In genomic region chr3L:14272109-14273070, dm6 we compare ENCODE assay signal across 1 fruit fly cellular context.
TF ChIP-seq lines count a peak whose summit lies in the region.

No protein-coding gene starts in this region.

TF ChIP-seq in whole organism, embryonic, 481 proteins besides CTCF, POLR2A, EP300 and RAD21 (continued from another document and continues in another):
- TF ChIP-seq C15 (GFP tag; IDR thresholded peaks at IDR 0.05; lab: Robert Waterston, UW): no peak
- peak; percentile 54 for TF ChIP-seq CG6765 (GFP tag; optimal IDR thresholded peaks at IDR 0.05; lab: Kevin White, UChicago)
- peak; percentile 71 for TF ChIP-seq CG14667 (GFP tag; IDR thresholded peaks at IDR 0.05; lab: Robert Waterston, UW)
- TF ChIP-seq Ptx1 (GFP tag; IDR thresholded peaks at IDR 0.05; lab: Robert Waterston, UW): peak; percentile 85
- peak; percentile 73 for TF ChIP-seq sqz (GFP tag; optimal IDR thresholded peaks at IDR 0.05; lab: Kevin White, UChicago)
- 0 out of 2 replicates have a peak, but pooled peaks have one; percentile 26 for TF ChIP-seq ham (GFP tag; IDR thresholded peaks at IDR 0.05; lab: Robert Waterston, UW)
- peak; percentile 66 for TF ChIP-seq zf30C (GFP tag; optimal IDR thresholded peaks at IDR 0.05; lab: Kevin White, UChicago)
- TF ChIP-seq Mrtf (GFP tag; IDR thresholded peaks at IDR 0.05; lab: Robert Waterston, UW): peak; percentile 76; the same call in 1 of the 3 replicates
- TF ChIP-seq zen (tag; optimal IDR thresholded peaks at IDR 0.05; lab: Kevin White, UChicago): peak; percentile 48
- peak; percentile 25 for TF ChIP-seq CG34376 (GFP tag; optimal IDR thresholded peaks at IDR 0.05; lab: Kevin White, UChicago)
- TF ChIP-seq CG10959 (GFP tag; IDR thresholded peaks at IDR 0.05; lab: Robert Waterston, UW): peak; percentile 57; the same call in 1 of the 2 replicates
- no peak for TF ChIP-seq Atf3 (GFP tag; optimal IDR thresholded peaks at IDR 0.05; lab: Kevin White, UChicago)
- peak; percentile 90 for TF ChIP-seq CG1529 (GFP tag; optimal IDR thresholded peaks at IDR 0.05; lab: Kevin White, UChicago)
- no peak for TF ChIP-seq sim (GFP tag; IDR thresholded peaks at IDR 0.05; lab: Robert Waterston, UW)
- no peak for TF ChIP-seq Hey (tag; optimal IDR thresholded peaks at IDR 0.05; lab: Kevin White, UChicago)
- peak; percentile 93 for TF ChIP-seq CG3163 (GFP tag; optimal IDR thresholded peaks at IDR 0.05; lab: Kevin White, UChicago)
- peak; percentile 48; the same call in 1 of the 2 replicates for TF ChIP-seq al (GFP tag; IDR thresholded peaks at IDR 0.05; lab: Robert Waterston, UW)
- TF ChIP-seq bbx (GFP tag; IDR thresholded peaks at IDR 0.05; lab: Robert Waterston, UW; ENCODE audit: partially characterized antibody): no peak
- no peak for TF ChIP-seq Gsc (GFP tag; IDR thresholded peaks at IDR 0.05; lab: Robert Waterston, UW)
- no peak for TF ChIP-seq mam (GFP tag; optimal IDR thresholded peaks at IDR 0.05; lab: Kevin White, UChicago)
- peak; percentile 82 for TF ChIP-seq fd3F (GFP tag; optimal IDR thresholded peaks at IDR 0.05; lab: Kevin White, UChicago)
- TF ChIP-seq CG5953 (GFP tag; IDR thresholded peaks at IDR 0.05; lab: Robert Waterston, UW): no peak
- TF ChIP-seq jing (GFP tag; optimal IDR thresholded peaks at IDR 0.05; lab: Kevin White, UChicago): peak; percentile 70
- no peak for TF ChIP-seq CG8478 (optimal IDR thresholded peaks at IDR 0.05; lab: Kevin White, UChicago)
- TF ChIP-seq gro (GFP tag; optimal IDR thresholded peaks at IDR 0.05; lab: Kevin White, UChicago): no peak
- no peak for TF ChIP-seq Scr (GFP tag; IDR thresholded peaks at IDR 0.05; lab: Robert Waterston, UW; ENCODE audit: partially characterized antibody)
- peak; percentile 75; the same call in 2 of the 3 replicates for TF ChIP-seq CG11093 (GFP tag; IDR thresholded peaks at IDR 0.05; lab: Robert Waterston, UW)
- TF ChIP-seq CG14014 (GFP tag; IDR thresholded peaks at IDR 0.05; lab: Robert Waterston, UW): peak; percentile 58; the same call in 1 of the 2 replicates
- no peak; the same call in 1 of the 2 replicates for TF ChIP-seq ssp (GFP tag; IDR thresholded peaks at IDR 0.05; lab: Robert Waterston, UW)
- TF ChIP-seq CG3407 (GFP tag; optimal IDR thresholded peaks at IDR 0.05; lab: Kevin White, UChicago): peak; percentile 87
- TF ChIP-seq tup (GFP tag; optimal IDR thresholded peaks at IDR 0.05; lab: Kevin White, UChicago): no peak
- TF ChIP-seq Atf-2 (GFP tag; optimal IDR thresholded peaks at IDR 0.05; lab: Kevin White, UChicago): no peak
- no peak for TF ChIP-seq CG16813 (GFP tag; IDR thresholded peaks at IDR 0.05; lab: Robert Waterston, UW; ENCODE audit: partially characterized antibody)
- peak; percentile 93 for TF ChIP-seq Hr3 (GFP tag; optimal IDR thresholded peaks at IDR 0.05; lab: Kevin White, UChicago)
- peak; percentile 66 for TF ChIP-seq seq (GFP tag; IDR thresholded peaks at IDR 0.05; lab: Robert Waterston, UW)
- TF ChIP-seq CG7987 (GFP tag; optimal IDR thresholded peaks at IDR 0.05; lab: Kevin White, UChicago): peak; percentile 18
- peak; percentile 97 for TF ChIP-seq gem (tag; optimal IDR thresholded peaks at IDR 0.05; lab: Kevin White, UChicago)
- no peak for TF ChIP-seq CG33213 (GFP tag; optimal IDR thresholded peaks at IDR 0.05; lab: Kevin White, UChicago)
- TF ChIP-seq Mes4 (GFP tag; optimal IDR thresholded peaks at IDR 0.05; lab: Kevin White, UChicago): peak; percentile 20
- peak; percentile 44 for TF ChIP-seq bab2 (GFP tag; optimal IDR thresholded peaks at IDR 0.05; lab: Kevin White, UChicago)
- TF ChIP-seq CG3281 (GFP tag; optimal IDR thresholded peaks at IDR 0.05; lab: Kevin White, UChicago): peak; percentile 89
- TF ChIP-seq Neu2 (GFP tag; optimal IDR thresholded peaks at IDR 0.05; lab: Kevin White, UChicago; ENCODE audit: borderline replicate concordance): no peak
- peak; percentile 65 for TF ChIP-seq CG18011 (GFP tag; optimal IDR thresholded peaks at IDR 0.05; lab: Kevin White, UChicago)
- TF ChIP-seq bigmax (GFP tag; optimal IDR thresholded peaks at IDR 0.05; lab: Kevin White, UChicago): no peak
- peak; percentile 93 for TF ChIP-seq CG18619 (GFP tag; optimal IDR thresholded peaks at IDR 0.05; lab: Kevin White, UChicago)
- TF ChIP-seq Lpt (GFP tag; optimal IDR thresholded peaks at IDR 0.05; lab: Kevin White, UChicago): no peak
- TF ChIP-seq CG12104 (GFP tag; optimal IDR thresholded peaks at IDR 0.05; lab: Kevin White, UChicago): peak; percentile 69
- TF ChIP-seq org-1 (GFP tag; optimal IDR thresholded peaks at IDR 0.05; lab: Kevin White, UChicago): peak; percentile 89
- peak; percentile 73 for TF ChIP-seq sob (GFP tag; IDR thresholded peaks at IDR 0.05; lab: Robert Waterston, UW)
- TF ChIP-seq yki (optimal IDR thresholded peaks at IDR 0.05; lab: Kevin White, UChicago): peak; percentile 23
- no peak for TF ChIP-seq toy (GFP tag; IDR thresholded peaks at IDR 0.05; lab: Robert Waterston, UW)
- peak; percentile 93 for TF ChIP-seq CG30403 (GFP tag; optimal IDR thresholded peaks at IDR 0.05; lab: Kevin White, UChicago)
- TF ChIP-seq CG12769 (tag; optimal IDR thresholded peaks at IDR 0.05; lab: Kevin White, UChicago): no peak
- no peak for TF ChIP-seq jigr1 (GFP tag; IDR thresholded peaks at IDR 0.05; lab: Robert Waterston, UW)
- peak; percentile 84 for TF ChIP-seq Nf-YB (GFP tag; optimal IDR thresholded peaks at IDR 0.05; lab: Kevin White, UChicago)
- peak; percentile 95 for TF ChIP-seq CG7839 (tag; optimal IDR thresholded peaks at IDR 0.05; lab: Kevin White, UChicago)
- no peak for TF ChIP-seq her (GFP tag; optimal IDR thresholded peaks at IDR 0.05; lab: Kevin White, UChicago)
- TF ChIP-seq GATAe (GFP tag; conservative IDR thresholded peaks at IDR 0.05; lab: Robert Waterston, UW): 0 out of 2 replicates have a peak, but pooled peaks have one; percentile 17
- TF ChIP-seq CG10565 (GFP tag; optimal IDR thresholded peaks at IDR 0.05; lab: Kevin White, UChicago): peak; percentile 44
- peak; percentile 74 for TF ChIP-seq CG18764 (GFP tag; optimal IDR thresholded peaks at IDR 0.05; lab: Kevin White, UChicago)
- no peak for TF ChIP-seq Stat92E (GFP tag; optimal IDR thresholded peaks at IDR 0.05; lab: Kevin White, UChicago)
- TF ChIP-seq CG33557 (GFP tag; optimal IDR thresholded peaks at IDR 0.05; lab: Kevin White, UChicago): peak; percentile 96
- TF ChIP-seq CG18599 (GFP tag; optimal IDR thresholded peaks at IDR 0.05; lab: Kevin White, UChicago): peak; percentile 87
- no peak for TF ChIP-seq CG14965 (GFP tag; optimal IDR thresholded peaks at IDR 0.05; lab: Kevin White, UChicago; ENCODE audit: borderline replicate concordance)
- peak; percentile 56; the same call in 1 of the 2 replicates for TF ChIP-seq E2f2 (GFP tag; IDR thresholded peaks at IDR 0.05; lab: Robert Waterston, UW)
- TF ChIP-seq Fer2 (tag; optimal IDR thresholded peaks at IDR 0.05; lab: Kevin White, UChicago): peak; percentile 30
- peak; percentile 77 for TF ChIP-seq CG8290 (GFP tag; optimal IDR thresholded peaks at IDR 0.05; lab: Kevin White, UChicago)
- TF ChIP-seq CG8290 (tag; optimal IDR thresholded peaks at IDR 0.05; lab: Kevin White, UChicago): peak in 1 of 2 experiments; percentile 13
- TF ChIP-seq ro (GFP tag; IDR thresholded peaks at IDR 0.05; lab: Robert Waterston, UW): no peak; the same call in 1 of the 2 replicates
- TF ChIP-seq salm (tag; optimal IDR thresholded peaks at IDR 0.05; lab: Kevin White, UChicago): peak; percentile 90
- TF ChIP-seq CG4282 (GFP tag; optimal IDR thresholded peaks at IDR 0.05; lab: Kevin White, UChicago): no peak
- TF ChIP-seq Kr (GFP tag; optimal IDR thresholded peaks at IDR 0.05; lab: Kevin White, UChicago): peak; percentile 64
- TF ChIP-seq CG2678 (tag; optimal IDR thresholded peaks at IDR 0.05; lab: Kevin White, UChicago): peak; percentile 79
- TF ChIP-seq CG13894 (tag; optimal IDR thresholded peaks at IDR 0.05; lab: Kevin White, UChicago): peak; percentile 2
- TF ChIP-seq corto (GFP tag; optimal IDR thresholded peaks at IDR 0.05; lab: Kevin White, UChicago): peak; percentile 81
- TF ChIP-seq hkb (optimal IDR thresholded peaks at IDR 0.05; lab: Kevin White, UChicago): no peak
- TF ChIP-seq hkb (GFP tag; IDR thresholded peaks at IDR 0.05; lab: Robert Waterston, UW): peak; percentile 82
- TF ChIP-seq wek (GFP tag; optimal IDR thresholded peaks at IDR 0.05; lab: Kevin White, UChicago): no peak
- TF ChIP-seq stwl (tag; optimal IDR thresholded peaks at IDR 0.05; lab: Kevin White, UChicago): no peak
- TF ChIP-seq CG31224 (GFP tag; IDR thresholded peaks at IDR 0.05; lab: Robert Waterston, UW): peak; percentile 68
- peak; percentile 94 for TF ChIP-seq CG12391 (tag; optimal IDR thresholded peaks at IDR 0.05; lab: Kevin White, UChicago)
- TF ChIP-seq trh (GFP tag; optimal IDR thresholded peaks at IDR 0.05; lab: Kevin White, UChicago): peak; percentile 80
- no peak for TF ChIP-seq CG7928 (GFP tag; optimal IDR thresholded peaks at IDR 0.05; lab: Kevin White, UChicago)
- peak; percentile 87 for TF ChIP-seq run (tag; optimal IDR thresholded peaks at IDR 0.05; lab: Kevin White, UChicago)
- TF ChIP-seq CG3838 (GFP tag; optimal IDR thresholded peaks at IDR 0.05; lab: Kevin White, UChicago): no peak
- no peak for TF ChIP-seq CG17912 (GFP tag; optimal IDR thresholded peaks at IDR 0.05; lab: Kevin White, UChicago)
- no peak for TF ChIP-seq pfk (GFP tag; optimal IDR thresholded peaks at IDR 0.05; lab: Kevin White, UChicago)
- peak; percentile 40; the same call in 1 of the 3 replicates for TF ChIP-seq HLH4C (GFP tag; IDR thresholded peaks at IDR 0.05; lab: Robert Waterston, UW; ENCODE audit: partially characterized antibody)
- peak; percentile 79 for TF ChIP-seq CG12155 (GFP tag; optimal IDR thresholded peaks at IDR 0.05; lab: Kevin White, UChicago)
- peak; percentile 77 for TF ChIP-seq CG8281 (tag; optimal IDR thresholded peaks at IDR 0.05; lab: Kevin White, UChicago)
- TF ChIP-seq lilli (GFP tag; optimal IDR thresholded peaks at IDR 0.05; lab: Kevin White, UChicago): peak; percentile 59
- no peak for TF ChIP-seq maf-S (GFP tag; optimal IDR thresholded peaks at IDR 0.05; lab: Kevin White, UChicago)
- no peak for TF ChIP-seq knrl (GFP tag; IDR thresholded peaks at IDR 0.05; lab: Robert Waterston, UW; ENCODE audit: partially characterized antibody)
- TF ChIP-seq jumu (GFP tag; optimal IDR thresholded peaks at IDR 0.05; lab: Kevin White, UChicago): no peak
- TF ChIP-seq prd (optimal IDR thresholded peaks at IDR 0.05; lab: Kevin White, UChicago): no peak
- TF ChIP-seq prd (GFP tag; IDR thresholded peaks at IDR 0.05; lab: Robert Waterston, UW): peak; percentile 82
- TF ChIP-seq Dp (GFP tag; optimal IDR thresholded peaks at IDR 0.05; lab: Kevin White, UChicago): no peak
- no peak for TF ChIP-seq z (GFP tag; IDR thresholded peaks at IDR 0.05; lab: Robert Waterston, UW)
- TF ChIP-seq CG17829 (tag; optimal IDR thresholded peaks at IDR 0.05; lab: Kevin White, UChicago): peak; percentile 67
- TF ChIP-seq slbo (GFP tag; IDR thresholded peaks at IDR 0.05; lab: Robert Waterston, UW): peak; percentile 72
- TF ChIP-seq klu (GFP tag; IDR thresholded peaks at IDR 0.05; lab: Robert Waterston, UW): peak; percentile 61; the same call in 1 of the 2 replicates
- TF ChIP-seq nerfin-2 (GFP tag; IDR thresholded peaks at IDR 0.05; lab: Robert Waterston, UW; ENCODE audit: partially characterized antibody): no peak
- peak; percentile 74 for TF ChIP-seq CG12299 (tag; optimal IDR thresholded peaks at IDR 0.05; lab: Kevin White, UChicago)
- TF ChIP-seq CG11398 (GFP tag; optimal IDR thresholded peaks at IDR 0.05; lab: Kevin White, UChicago): peak; percentile 1
- peak; percentile 47; the same call in 1 of the 3 replicates for TF ChIP-seq ci (GFP tag; IDR thresholded peaks at IDR 0.05; lab: Robert Waterston, UW)
- peak; percentile 87; the same call in 1 of the 2 replicates for TF ChIP-seq lmd (GFP tag; IDR thresholded peaks at IDR 0.05; lab: Robert Waterston, UW)
- TF ChIP-seq CG4730 (GFP tag; IDR thresholded peaks at IDR 0.05; lab: Robert Waterston, UW): peak; percentile 53; the same call in 1 of the 2 replicates
- TF ChIP-seq CG2199 (GFP tag; IDR thresholded peaks at IDR 0.05; lab: Robert Waterston, UW): no peak
- peak; percentile 75 for TF ChIP-seq CG10979 (tag; optimal IDR thresholded peaks at IDR 0.05; lab: Kevin White, UChicago)
- TF ChIP-seq wdn (GFP tag; IDR thresholded peaks at IDR 0.05; lab: Robert Waterston, UW): peak; percentile 53; the same call in 1 of the 2 replicates
- TF ChIP-seq CG10274 (GFP tag; optimal IDR thresholded peaks at IDR 0.05; lab: Kevin White, UChicago): peak; percentile 65
- no peak for TF ChIP-seq Gug (GFP tag; IDR thresholded peaks at IDR 0.05; lab: Robert Waterston, UW)
- TF ChIP-seq Dek (tag; optimal IDR thresholded peaks at IDR 0.05; lab: Kevin White, UChicago): peak; percentile 84
- peak in 1 of 2 experiments; percentile 83 for TF ChIP-seq dpn (GFP tag; optimal IDR thresholded peaks at IDR 0.05; lab: Kevin White, UChicago)
- TF ChIP-seq Vsx1 (GFP tag; optimal IDR thresholded peaks at IDR 0.05; lab: Kevin White, UChicago): peak; percentile 89
- TF ChIP-seq HmgD (GFP tag; optimal IDR thresholded peaks at IDR 0.05; lab: Kevin White, UChicago): no peak
- no peak for TF ChIP-seq cas (GFP tag; IDR thresholded peaks at IDR 0.05; lab: Robert Waterston, UW)
- no peak for TF ChIP-seq dimm (GFP tag; IDR thresholded peaks at IDR 0.05; lab: Robert Waterston, UW)
- TF ChIP-seq CG15514 (GFP tag; optimal IDR thresholded peaks at IDR 0.05; lab: Kevin White, UChicago): peak; percentile 55
- TF ChIP-seq sug (tag; optimal IDR thresholded peaks at IDR 0.05; lab: Kevin White, UChicago): peak; percentile 76
- TF ChIP-seq gcm2 (GFP tag; optimal IDR thresholded peaks at IDR 0.05; lab: Kevin White, UChicago): no peak
- peak; percentile 9 for TF ChIP-seq dm (GFP tag; optimal IDR thresholded peaks at IDR 0.05; lab: Kevin White, UChicago)
- peak; percentile 68 for TF ChIP-seq HLH3B (GFP tag; IDR thresholded peaks at IDR 0.05; lab: Robert Waterston, UW)
- peak; percentile 35 for TF ChIP-seq CrebB (tag; optimal IDR thresholded peaks at IDR 0.05; lab: Kevin White, UChicago)
- peak; percentile 86 for TF ChIP-seq Meics (GFP tag; optimal IDR thresholded peaks at IDR 0.05; lab: Kevin White, UChicago)
- peak; percentile 16 for TF ChIP-seq NC2β (GFP tag; optimal IDR thresholded peaks at IDR 0.05; lab: Kevin White, UChicago)
- no peak for TF ChIP-seq Ets97D (GFP tag; optimal IDR thresholded peaks at IDR 0.05; lab: Kevin White, UChicago)
- TF ChIP-seq fru (optimal IDR thresholded peaks at IDR 0.05; lab: Kevin White, UChicago): no peak
- 0 out of 3 replicates have a peak, but pooled peaks have one; percentile 8 for TF ChIP-seq zen2 (GFP tag; IDR thresholded peaks at IDR 0.05; lab: Robert Waterston, UW; ENCODE audit: partially characterized antibody)
- peak; percentile 44; the same call in 1 of the 2 replicates for TF ChIP-seq CG6272 (GFP tag; IDR thresholded peaks at IDR 0.05; lab: Robert Waterston, UW)
